Worm (Caenorhabditis elegans): Measurements from ENCODE around the gene ngn-1.

- TF ChIP-seq mls-2 (tag; optimal IDR thresholded peaks at IDR 0.05) (no peak), pha-4 (tag; optimal IDR thresholded peaks at IDR 0.05) (no peak)
These were observed 37.4 kb upstream of the ngn-1 start for ce11 chrIV:2665388-2665978.
